Fruit fly (Drosophila melanogaster) whole organism, pupa: ENCODE measurements around the gene ago.

Source experiments
- CG12605 ChIP-seq: fragments of 200-800 bp; sonication (Bioruptor generic); IDR thresholded peaks from 2 replicates; pipeline ENCODE4 v1.3.6; 2022; ENCODE audit warnings: missing biosample characterization, missing genetic modification characterization
- CG15710 ChIP-seq: fragments of 200-800 bp; sonication (Bioruptor generic); optimal IDR thresholded peaks from 2 replicates; lab custom pipeline; 2018; ENCODE audit warnings: missing biosample characterization, mild to moderate bottlenecking, missing genetic modification characterization, moderate library complexity
- CG17806 ChIP-seq: fragments of 200-800 bp; sonication (Bioruptor generic); optimal IDR thresholded peaks from 2 replicates; lab custom pipeline; 2018; ENCODE audit warnings: missing biosample characterization, mild to moderate bottlenecking, missing genetic modification characterization, moderate library complexity
- CG4496 ChIP-seq: fragments of 200-800 bp; sonication (Bioruptor generic); IDR thresholded peaks from 3 replicates; pipeline ENCODE4 v1.3.6; 2022; ENCODE audit warnings: missing biosample characterization, missing genetic modification characterization
- CG8159 ChIP-seq: fragments of 200-800 bp; sonication (Bioruptor generic); optimal IDR thresholded peaks from 3 replicates; lab custom pipeline; 2018; ENCODE audit warnings: missing biosample characterization, mild to moderate bottlenecking, missing genetic modification characterization, moderate library complexity
- CG9948 ChIP-seq: fragments of 200-800 bp; sonication (Bioruptor generic); optimal IDR thresholded peaks from 2 replicates; lab custom pipeline; 2018; ENCODE audit warnings: missing biosample characterization, mild to moderate bottlenecking, missing genetic modification characterization, moderate library complexity
- EcR ChIP-seq: fragments of 200-800 bp; sonication (Bioruptor generic); optimal IDR thresholded peaks from 3 replicates; lab custom pipeline; 2019; ENCODE audit warnings: missing biosample characterization, missing genetic modification characterization, mild to moderate bottlenecking, moderate library complexity, missing genetic modification reagents
- Ets98B ChIP-seq: fragments of 200-800 bp; sonication (Bioruptor generic); IDR thresholded peaks from 2 replicates; pipeline ENCODE4 v1.3.6; 2022; ENCODE audit warnings: missing biosample characterization, missing genetic modification characterization
- Pif1A ChIP-seq: fragments of 200-800 bp; sonication (Bioruptor generic); optimal IDR thresholded peaks from 3 replicates; lab custom pipeline; 2016; ENCODE audit warnings: missing biosample characterization, missing genetic modification characterization
- fd96Ca ChIP-seq: fragments of 200-800 bp; sonication (Bioruptor generic); IDR thresholded peaks from 3 replicates; pipeline ENCODE4 v1.3.6; 2022; ENCODE audit warnings: missing biosample characterization, missing genetic modification characterization
- gl ChIP-seq: fragments of 200-800 bp; sonication (Bioruptor generic); optimal IDR thresholded peaks from 2 replicates; lab custom pipeline; 2018; ENCODE audit warnings: missing biosample characterization, mild to moderate bottlenecking, missing genetic modification characterization

- TF ChIP-seq CG4496 (GFP tag; lab: Robert Waterston, UW): no peak
- no peak for TF ChIP-seq fd96Ca
- TF ChIP-seq CG15710 (tag; lab: Kevin White, UChicago): no peak
- TF ChIP-seq Pif1A (GFP tag; lab: Kevin White, UChicago): no peak
- TF ChIP-seq Ets98B (GFP tag; lab: Robert Waterston, UW): no peak
- TF ChIP-seq CG8159: no peak
- TF ChIP-seq CG9948 (tag; lab: Kevin White, UChicago): no peak
- no peak for TF ChIP-seq gl
- no peak for TF ChIP-seq EcR (GFP tag; lab: Kevin White, UChicago)
- TF ChIP-seq CG17806 (tag; lab: Kevin White, UChicago): no peak
- TF ChIP-seq CG12605: no peak
Measured at dm6 chr3L:4267403-4267802, 13.3 kb upstream of the ago start, which contains the start of gene CG33764.
